Fruit fly (Drosophila melanogaster) ovary, adult (tissue): ENCODE data around the gene CG13369.

Experiments
- CG17801 ChIP-seq: fragments of 200-800 bp; optimal IDR thresholded peaks from 2 replicates; lab custom pipeline; 2019; ENCODE audit warnings: missing biosample characterization, mild to moderate bottlenecking, missing genetic modification characterization, moderate library complexity; ENCODE audit not compliant: partially characterized antibody

Gene CG13369

dm6 chrX:655492-656379, 32.5 kb downstream of the CG13369 start, which contains the start of the genes Hmt4-20 and SkpA:
Gene Hmt4-20, minus strand, starts transcription at chrX:656033.
Gene SkpA, plus strand, starts transcription at chrX:656114.
- TF ChIP-seq CG17801 (GFP tag; lab: Kevin White, UChicago): peak; percentile 16

dm6 chrX:656380-656925, 33.2 kb downstream of the CG13369 start:
- peak; percentile 10 for TF ChIP-seq CG17801 (GFP tag; lab: Kevin White, UChicago)

dm6 chrX:658021-658420, 34.8 kb downstream of the CG13369 start:
- peak; percentile 45 for TF ChIP-seq CG17801 (GFP tag; lab: Kevin White, UChicago)
